Worm (Caenorhabditis elegans) whole organism, L4 larva: Measurements from ENCODE around the gene T20G5.12.
A peak's percentile ranks its signal among the peaks of the same experiment; 100 is the strongest.

ENCODE experiments used
- D1046.2 ChIP-seq: fragments of 200-800 bp; sonication (Bioruptor generic); IDR thresholded peaks from 2 replicates; pipeline ENCODE4 v1.3.6; 2022; ENCODE audit warnings: missing genetic modification characterization, missing compliant biosample characterization
- F10B5.3 ChIP-seq: sonication (generic microtip); optimal IDR thresholded peaks from 2 replicates; lab custom pipeline; 2016; ENCODE audit warnings: mild to moderate bottlenecking, missing genetic modification characterization, missing compliant biosample characterization
- R02D3.7 ChIP-seq: fragments of 150-350 bp; sonication (generic microtip); optimal IDR thresholded peaks from 3 replicates; lab custom pipeline; 2014; ENCODE audit warnings: missing biosample characterization, missing genetic modification characterization
- Y105C5A.15 ChIP-seq: fragments of 200-800 bp; sonication (Bioruptor generic); IDR thresholded peaks from 2 replicates; pipeline ENCODE4 v1.3.6; 2022; ENCODE audit warnings: missing genetic modification characterization, missing compliant biosample characterization
- aha-1 ChIP-seq: fragments of 150-350 bp; peaks from one replicate; lab custom pipeline; 2014; ENCODE audit warnings: missing biosample characterization, missing genetic modification characterization
- ama-1 ChIP-seq: fragments of 150-350 bp; optimal IDR thresholded peaks from 2 replicates; lab custom pipeline; 2014; ENCODE audit warnings: inconsistent platforms, mixed read lengths
- arid-1 ChIP-seq: fragments of 200-800 bp; sonication (Bioruptor generic); conservative IDR thresholded peaks from 2 replicates; pipeline ENCODE4 v1.3.6; 2022; ENCODE audit warnings: missing genetic modification reagents, missing genetic modification characterization, missing compliant biosample characterization
- cey-2 ChIP-seq: sonication (generic microtip); optimal IDR thresholded peaks from 3 replicates; lab custom pipeline; 2017; ENCODE audit warnings: missing genetic modification characterization, mild to moderate bottlenecking, missing compliant biosample characterization, antibody characterized with exemption, borderline replicate concordance; ENCODE audit not compliant: insufficient read depth
- ctbp-1 ChIP-seq: fragments of 200-800 bp; sonication (Bioruptor generic); IDR thresholded peaks from 2 replicates; pipeline ENCODE4 v1.3.6; 2022; ENCODE audit warnings: missing genetic modification reagents, missing genetic modification characterization, missing compliant biosample characterization
- dmd-8 ChIP-seq: fragments of 200-800 bp; sonication (Bioruptor generic); IDR thresholded peaks from 2 replicates; pipeline ENCODE4 v1.3.6; 2022; ENCODE audit warnings: missing genetic modification characterization, missing compliant biosample characterization
- dmd-9 ChIP-seq: fragments of 200-800 bp; sonication (Bioruptor generic); IDR thresholded peaks from 2 replicates; pipeline ENCODE4 v1.3.6; 2022; ENCODE audit warnings: missing genetic modification reagents, missing genetic modification characterization, missing compliant biosample characterization
- duxl-1 ChIP-seq: sonication (generic microtip); optimal IDR thresholded peaks from 2 replicates; lab custom pipeline; 2016; ENCODE audit warnings: mild to moderate bottlenecking, missing genetic modification characterization, moderate library complexity, missing compliant biosample characterization; ENCODE audit not compliant: poor library complexity
- egl-43 ChIP-seq: fragments of 200-800 bp; sonication (Bioruptor generic); IDR thresholded peaks from 2 replicates; pipeline ENCODE4 v1.3.6; 2022; ENCODE audit warnings: missing genetic modification reagents, missing genetic modification characterization, missing compliant biosample characterization
- fkh-10 ChIP-seq: fragments of 150-350 bp; optimal IDR thresholded peaks from 2 replicates; lab custom pipeline; 2014; ENCODE audit warnings: missing biosample characterization, missing genetic modification reagents, missing genetic modification characterization
- hif-1 ChIP-seq, 2 experiments: sonication (generic microtip); optimal IDR thresholded peaks; 2 replicates each; lab custom pipeline; 2016 to 2017; ENCODE audit warnings: missing compliant biosample characterization in 2 of 2, missing genetic modification characterization in 2 of 2, missing genetic modification reagents in 2 of 2, missing genotype in 2 of 2, mild to moderate bottlenecking in 1 of 2
- hlh-11 ChIP-seq: fragments of 200-800 bp; sonication (Bioruptor generic); optimal IDR thresholded peaks from 2 replicates; lab custom pipeline; 2018; ENCODE audit warnings: mild to moderate bottlenecking, missing genetic modification characterization, missing compliant biosample characterization
- hlh-30 ChIP-seq: sonication (generic microtip); optimal IDR thresholded peaks from 2 replicates; lab custom pipeline; 2017; ENCODE audit warnings: antibody characterized with exemption, mild to moderate bottlenecking, missing genetic modification characterization, missing compliant biosample characterization; ENCODE audit not compliant: insufficient read depth
- hmg-1.1 ChIP-seq: fragments of 200-800 bp; sonication (Bioruptor generic); IDR thresholded peaks from 2 replicates; pipeline ENCODE4 v1.3.6; 2022; ENCODE audit warnings: missing genetic modification reagents, missing genetic modification characterization, missing compliant biosample characterization
- lin-13 ChIP-seq: fragments of 150-350 bp; optimal IDR thresholded peaks from 2 replicates; lab custom pipeline; 2014; ENCODE audit warnings: missing biosample characterization, missing genetic modification reagents, missing genetic modification characterization
- lin-15B ChIP-seq: fragments of 150-350 bp; sonication (generic microtip); optimal IDR thresholded peaks from 3 replicates; lab custom pipeline; 2014; ENCODE audit warnings: missing biosample characterization, missing genetic modification characterization
- lin-29 ChIP-seq: fragments of 200-800 bp; sonication (Bioruptor generic); IDR thresholded peaks from 2 replicates; pipeline ENCODE4 v1.3.6; 2022; ENCODE audit warnings: missing genetic modification reagents, missing genetic modification characterization, missing compliant biosample characterization
- lir-3 ChIP-seq: sonication (generic microtip); optimal IDR thresholded peaks from 2 replicates; lab custom pipeline; 2016; ENCODE audit warnings: mild to moderate bottlenecking, missing genetic modification characterization, missing compliant biosample characterization
- lsy-2 ChIP-seq, 2 experiments: fragments of 150-350 bp in 1 of 2; sonication (generic microtip) in 1 of 2; optimal IDR thresholded peaks; 2 replicates each; lab custom pipeline; 2014 to 2017; ENCODE audit warnings: missing biosample characterization in 2 of 2, missing genetic modification characterization in 2 of 2
- mdl-1 ChIP-seq, 2 experiments: fragments of 150-350 bp in 1 of 2; sonication (generic microtip) in 1 of 2; optimal IDR thresholded peaks; 2 replicates each; lab custom pipeline; 2014 to 2017; ENCODE audit warnings: missing biosample characterization in 2 of 2, missing genetic modification characterization in 2 of 2
- mdt-29 ChIP-seq: fragments of 200-800 bp; sonication (Bioruptor generic); IDR thresholded peaks from 2 replicates; pipeline ENCODE4 v1.3.6; 2022; ENCODE audit warnings: missing genetic modification reagents, missing genetic modification characterization, missing compliant biosample characterization
- mep-1 ChIP-seq: fragments of 150-350 bp; sonication (generic microtip); optimal IDR thresholded peaks from 3 replicates; lab custom pipeline; 2014; ENCODE audit warnings: missing biosample characterization, missing genetic modification characterization
- nhr-25 ChIP-seq: sonication (generic microtip); optimal IDR thresholded peaks from 2 replicates; lab custom pipeline; 2017; ENCODE audit warnings: missing genetic modification characterization, mild to moderate bottlenecking, missing compliant biosample characterization, antibody characterized with exemption, moderate library complexity, borderline replicate concordance; ENCODE audit not compliant: insufficient read depth
- nhr-42 ChIP-seq: fragments of 200-800 bp; sonication (Bioruptor generic); IDR thresholded peaks from 2 replicates; pipeline ENCODE4 v1.3.6; 2022; ENCODE audit warnings: missing genetic modification characterization, missing compliant biosample characterization
- nhr-76 ChIP-seq: fragments of 150-350 bp; optimal IDR thresholded peaks from 2 replicates; lab custom pipeline; 2014; ENCODE audit warnings: missing biosample characterization, missing genetic modification characterization
- pha-4 ChIP-seq, 2 experiments: fragments of 150-350 bp in 1 of 2; fragments of 200-800 bp in 1 of 2; sonication (Bioruptor generic) in 1 of 2; IDR thresholded peaks in 1 of 2; optimal IDR thresholded peaks in 1 of 2; 2 replicates each; pipeline versions ENCODE4 v1.3.6 to Lab custom; 2014 to 2022; ENCODE audit warnings: missing genetic modification characterization in 2 of 2, missing genetic modification reagents in 2 of 2, missing biosample characterization in 1 of 2, missing compliant biosample characterization in 1 of 2
- rbr-2 ChIP-seq: sonication (generic microtip); optimal IDR thresholded peaks from 2 replicates; lab custom pipeline; 2016; ENCODE audit warnings: missing genotype, missing genetic modification characterization, missing compliant biosample characterization
- set-16 ChIP-seq: fragments of 200-800 bp; sonication (Bioruptor generic); IDR thresholded peaks from 2 replicates; pipeline ENCODE4 v1.3.6; 2022; ENCODE audit warnings: missing genetic modification reagents, missing genetic modification characterization, missing compliant biosample characterization
- snpc-4 ChIP-seq: fragments of 150-350 bp; optimal IDR thresholded peaks from 2 replicates; lab custom pipeline; 2014; ENCODE audit warnings: missing biosample characterization, missing genetic modification characterization
- unc-39 ChIP-seq: sonication (generic microtip); optimal IDR thresholded peaks from 2 replicates; lab custom pipeline; 2017; ENCODE audit warnings: missing biosample characterization, missing genetic modification characterization
- zfp-3 ChIP-seq: fragments of 200-800 bp; sonication (Bioruptor generic); conservative IDR thresholded peaks from 2 replicates; pipeline ENCODE4 v1.3.6; 2022; ENCODE audit warnings: missing genetic modification reagents, missing genetic modification characterization, missing compliant biosample characterization

T20G5.12 gene

ce11 chrIII:10201235-10201634, at the start of gene T20G5.12, which contains the start of gene T20G5.13:
T20G5.12 (plus strand) TSS chrIII:10201604.
T20G5.13 (minus strand) TSS chrIII:10201335.
- TF ChIP-seq rbr-2 (tag; lab: Kevin White, UChicago), result no peak
- no peak for TF ChIP-seq nhr-25 (tag; lab: Kevin White, UChicago)
- no peak for TF ChIP-seq mdt-29 (GFP tag; lab: Robert Waterston, UW)
- TF ChIP-seq unc-39, result no peak
- TF ChIP-seq snpc-4, result no peak
- TF ChIP-seq hmg-1.1 (GFP tag; lab: Robert Waterston, UW), result no peak
- no peak for TF ChIP-seq lin-15B (tag; lab: Kevin White, UChicago)
- no peak for TF ChIP-seq dmd-9
- TF ChIP-seq Y105C5A.15 (GFP tag; lab: Robert Waterston, UW), result no peak
- no peak for TF ChIP-seq lin-29 (GFP tag; lab: Robert Waterston, UW)
- no peak for TF ChIP-seq arid-1 (GFP tag; lab: Robert Waterston, UW)
- TF ChIP-seq R02D3.7, result no peak
- TF ChIP-seq dmd-8, result no peak
- no peak for TF ChIP-seq pha-4 (GFP tag; IDR thresholded peaks at IDR 0.05; lab: Robert Waterston, UW)
- TF ChIP-seq pha-4 (tag; optimal IDR thresholded peaks at IDR 0.05; lab: Kevin White, UChicago), result no peak

DNA sequence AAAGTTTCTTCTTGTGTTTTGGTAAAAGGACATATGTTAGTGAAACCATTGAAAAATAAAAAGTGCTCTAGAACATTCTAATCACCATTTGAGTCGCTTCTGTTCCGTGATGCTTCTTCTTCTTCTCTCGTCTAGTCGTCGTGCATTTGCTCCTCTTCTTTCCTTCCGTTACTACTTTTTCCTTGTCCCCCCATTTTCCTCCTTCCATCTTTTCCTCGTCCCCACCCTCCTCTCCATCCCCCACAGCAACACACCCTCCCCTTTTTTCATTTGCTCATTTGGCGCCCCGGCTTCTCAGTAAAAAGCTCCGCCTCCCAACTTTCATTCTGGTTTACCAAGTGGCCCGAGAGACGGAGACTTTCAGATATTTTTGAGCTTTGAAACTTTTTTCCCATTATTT, 49.7 kb upstream of the T20G5.12 start:
- TF ChIP-seq mdl-1 (tag; optimal IDR thresholded peaks at IDR 0.05; lab: Kevin White, UChicago) (peak in 1 of 2 experiments; percentile 7), hlh-11 (tag; lab: Kevin White, UChicago) (peak; percentile 32), aha-1 (tag; lab: Kevin White, UChicago) (peak; percentile 11), nhr-42 (GFP tag; lab: Robert Waterston, UW) (no peak), nhr-25 (tag; lab: Kevin White, UChicago) (no peak), nhr-76 (tag; lab: Kevin White, UChicago) (no peak), set-16 (GFP tag; lab: Robert Waterston, UW) (peak; percentile 55), lsy-2 (tag; optimal IDR thresholded peaks at IDR 0.05; lab: Kevin White, UChicago) (peak; percentile 8 to 64), fkh-10 (GFP tag; lab: Kevin White, UChicago) (peak; percentile 52), hmg-1.1 (GFP tag; lab: Robert Waterston, UW) (peak; percentile 50; the same call in 1 of the 2 replicates), hif-1 (tag; optimal IDR thresholded peaks at IDR 0.05; lab: Kevin White, UChicago) (peak in 1 of 2 experiments; percentile 7), ctbp-1 (GFP tag; lab: Robert Waterston, UW) (peak; percentile 86), lir-3 (tag; lab: Kevin White, UChicago) (no peak), mep-1 (tag; lab: Kevin White, UChicago) (peak; percentile 42), D1046.2 (GFP tag; lab: Robert Waterston, UW) (no peak), hlh-30 (tag; lab: Kevin White, UChicago) (peak; percentile 22), ama-1 (lab: Kevin White, UChicago) (peak; percentile 30), egl-43 (GFP tag; lab: Robert Waterston, UW) (peak; percentile 57; the same call in 1 of the 2 replicates), F10B5.3 (tag; lab: Kevin White, UChicago) (no peak)

DNA sequence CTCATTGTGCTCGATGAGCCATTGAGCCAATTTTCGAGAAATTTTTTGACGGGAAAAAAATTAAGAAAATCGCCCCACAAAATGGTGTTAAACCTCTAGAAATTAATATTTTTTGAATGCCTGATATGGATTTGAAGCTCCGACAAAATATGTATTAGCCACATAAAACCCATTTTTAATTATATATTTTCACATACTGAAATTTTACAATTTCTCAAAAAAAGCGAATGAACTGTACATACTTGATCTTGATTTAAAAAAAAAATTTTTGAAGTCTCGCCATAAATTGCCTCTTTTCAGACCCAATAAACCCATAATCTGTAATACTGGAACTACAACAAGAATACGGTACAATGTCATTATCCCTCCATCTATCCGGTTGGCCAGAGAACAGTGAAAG, 48.9 kb upstream of the T20G5.12 start, which contains the start of gene nac-3:
Gene nac-3, plus strand, starts transcription at position 301 of the 400 bp plus-strand sequence.
- TF ChIP-seq cey-2 (no peak), lin-13 (no peak), duxl-1 (no peak), zfp-3 (GFP tag; lab: Robert Waterston, UW) (0 out of 2 replicates have a peak, but pooled peaks have one; percentile 20)
